Worm (Caenorhabditis elegans) whole organism, young adult: ENCODE data around the gene nlp-28.

Source experiments
- C17E4.6 ChIP-seq: fragments of 200-800 bp; sonication (Bioruptor generic); IDR thresholded peaks from 2 replicates; pipeline ENCODE4 v1.3.6; 2022; ENCODE audit warnings: missing genetic modification reagents, missing genetic modification characterization, missing compliant biosample characterization
- D2030.7 ChIP-seq: fragments of 200-800 bp; sonication (Bioruptor generic); IDR thresholded peaks from 2 replicates; pipeline ENCODE4 v1.3.6; 2022; ENCODE audit warnings: missing genetic modification reagents, missing genetic modification characterization, missing compliant biosample characterization
- F10E7.11 ChIP-seq: sonication (generic microtip); optimal IDR thresholded peaks from 2 replicates; lab custom pipeline; 2017; ENCODE audit warnings: mild to moderate bottlenecking, missing genetic modification characterization, moderate library complexity, missing compliant biosample characterization
- F22D6.2 ChIP-seq: sonication (generic microtip); optimal IDR thresholded peaks from 2 replicates; lab custom pipeline; 2016; ENCODE audit warnings: mild to moderate bottlenecking, missing genetic modification characterization, missing compliant biosample characterization
- F49E8.2 ChIP-seq: sonication (generic microtip); optimal IDR thresholded peaks from 3 replicates; lab custom pipeline; 2017; ENCODE audit warnings: missing genetic modification characterization, mild to moderate bottlenecking, missing compliant biosample characterization, antibody characterized with exemption, moderate library complexity; ENCODE audit not compliant: insufficient read depth
- F57A8.1 ChIP-seq: fragments of 200-800 bp; sonication (Bioruptor generic); optimal IDR thresholded peaks from 2 replicates; lab custom pipeline; 2018; ENCODE audit warnings: mild to moderate bottlenecking, missing genetic modification characterization, moderate library complexity, missing compliant biosample characterization
- Y79H2A.3 ChIP-seq: fragments of 200-800 bp; sonication (Bioruptor generic); conservative IDR thresholded peaks from 2 replicates; pipeline ENCODE4 v1.3.6; 2022; ENCODE audit warnings: missing genetic modification reagents, missing genetic modification characterization, missing compliant biosample characterization
- ZK185.1 ChIP-seq: sonication (generic microtip); optimal IDR thresholded peaks from 2 replicates; lab custom pipeline; 2016; ENCODE audit warnings: mild to moderate bottlenecking, missing genetic modification characterization, missing compliant biosample characterization; ENCODE audit not compliant: poor library complexity, severe bottlenecking
- atf-7 ChIP-seq: sonication (generic microtip); optimal IDR thresholded peaks from 2 replicates; lab custom pipeline; 2017; ENCODE audit warnings: mild to moderate bottlenecking, missing genetic modification characterization, missing compliant biosample characterization
- attf-5 ChIP-seq: fragments of 200-800 bp; sonication (Bioruptor generic); optimal IDR thresholded peaks from 2 replicates; lab custom pipeline; 2018; ENCODE audit warnings: mild to moderate bottlenecking, missing genetic modification characterization, missing compliant biosample characterization
- bed-1 ChIP-seq: fragments of 200-800 bp; sonication (Bioruptor generic); IDR thresholded peaks from 2 replicates; pipeline ENCODE4 v1.3.6; 2022; ENCODE audit warnings: missing genetic modification reagents, missing genetic modification characterization, missing compliant biosample characterization
- bed-2 ChIP-seq: fragments of 200-800 bp; sonication (Bioruptor generic); IDR thresholded peaks from 2 replicates; pipeline ENCODE4 v1.3.6; 2022; ENCODE audit warnings: missing genetic modification reagents, missing genetic modification characterization, missing compliant biosample characterization
- ccch-3 ChIP-seq: fragments of 200-800 bp; sonication (Bioruptor generic); optimal IDR thresholded peaks from 2 replicates; lab custom pipeline; 2018; ENCODE audit warnings: mild to moderate bottlenecking, missing genetic modification characterization, missing compliant biosample characterization
- cebp-1 ChIP-seq, 2 experiments: fragments of 200-800 bp in 1 of 2; sonication (Bioruptor generic) in 1 of 2; sonication (generic microtip) in 1 of 2; IDR thresholded peaks in 1 of 2; optimal IDR thresholded peaks in 1 of 2; 2 replicates each; pipeline versions ENCODE4 v1.3.6 to Lab custom; 2017 to 2022; ENCODE audit warnings: missing compliant biosample characterization in 2 of 2, missing genetic modification characterization in 2 of 2, mild to moderate bottlenecking in 1 of 2, missing genetic modification reagents in 1 of 2, moderate library complexity in 1 of 2
- ceh-100 ChIP-seq: fragments of 200-800 bp; sonication (Bioruptor generic); IDR thresholded peaks from 2 replicates; pipeline ENCODE4 v1.3.6; 2022; ENCODE audit warnings: missing genetic modification reagents, missing genetic modification characterization, missing compliant biosample characterization
- ceh-79 ChIP-seq: sonication (generic microtip); optimal IDR thresholded peaks from 2 replicates; lab custom pipeline; 2017; ENCODE audit warnings: mild to moderate bottlenecking, missing genetic modification characterization, missing compliant biosample characterization
- ceh-91 ChIP-seq: fragments of 200-800 bp; sonication (Bioruptor generic); IDR thresholded peaks from 2 replicates; pipeline ENCODE4 v1.3.6; 2022; ENCODE audit warnings: missing genetic modification reagents, missing genetic modification characterization, missing compliant biosample characterization
- dox-1 ChIP-seq: fragments of 200-800 bp; sonication (Bioruptor generic); IDR thresholded peaks from 2 replicates; pipeline ENCODE4 v1.3.6; 2022; ENCODE audit warnings: missing genetic modification reagents, missing genetic modification characterization, missing compliant biosample characterization
- dpff-1 ChIP-seq: sonication (generic microtip); optimal IDR thresholded peaks from 2 replicates; lab custom pipeline; 2017; ENCODE audit warnings: mild to moderate bottlenecking, missing genetic modification characterization, missing compliant biosample characterization
- efl-1 ChIP-seq: fragments of 150-350 bp; optimal IDR thresholded peaks from 2 replicates; lab custom pipeline; 2014; ENCODE audit warnings: missing biosample characterization, missing genetic modification reagents, missing genetic modification characterization
- egl-18 ChIP-seq: fragments of 200-800 bp; sonication (Bioruptor generic); IDR thresholded peaks from 2 replicates; pipeline ENCODE4 v1.3.6; 2022; ENCODE audit warnings: missing genetic modification reagents, missing genetic modification characterization, missing compliant biosample characterization
- ets-4 ChIP-seq: fragments of 200-800 bp; sonication (Bioruptor generic); optimal IDR thresholded peaks from 2 replicates; lab custom pipeline; 2018; ENCODE audit warnings: mild to moderate bottlenecking, missing genetic modification characterization, missing compliant biosample characterization
- hlh-26 ChIP-seq: fragments of 200-800 bp; sonication (Bioruptor generic); conservative IDR thresholded peaks from 2 replicates; pipeline ENCODE4 v1.3.6; 2022; ENCODE audit warnings: missing genetic modification reagents, missing genetic modification characterization, missing compliant biosample characterization
- hmg-20 ChIP-seq: fragments of 200-800 bp; sonication (Bioruptor generic); IDR thresholded peaks from 2 replicates; pipeline ENCODE4 v1.3.6; 2022; ENCODE audit warnings: missing genetic modification reagents, missing genetic modification characterization, missing compliant biosample characterization
- hrde-1 ChIP-seq: sonication (generic microtip); optimal IDR thresholded peaks from 2 replicates; lab custom pipeline; 2016; ENCODE audit warnings: missing genetic modification characterization, mild to moderate bottlenecking, missing compliant biosample characterization, moderate library complexity, missing genotype, missing genetic modification reagents, borderline replicate concordance
- let-607 ChIP-seq, 2 experiments: fragments of 200-800 bp in 1 of 2; sonication (Bioruptor generic) in 1 of 2; sonication (generic microtip) in 1 of 2; optimal IDR thresholded peaks; 2 replicates each; lab custom pipeline; 2016 to 2018; ENCODE audit warnings: mild to moderate bottlenecking in 2 of 2, missing compliant biosample characterization in 2 of 2, missing genetic modification characterization in 2 of 2, moderate library complexity in 2 of 2, missing genotype in 1 of 2
- lin-26 ChIP-seq: fragments of 200-800 bp; sonication (Bioruptor generic); IDR thresholded peaks from 2 replicates; pipeline ENCODE4 v1.3.6; 2022; ENCODE audit warnings: missing genetic modification reagents, missing genetic modification characterization, missing compliant biosample characterization
- lsy-27 ChIP-seq: sonication (generic microtip); optimal IDR thresholded peaks from 2 replicates; lab custom pipeline; 2017; ENCODE audit warnings: missing genetic modification characterization, mild to moderate bottlenecking, missing compliant biosample characterization, antibody characterized with exemption, missing genotype, borderline replicate concordance; ENCODE audit not compliant: insufficient read depth
- madf-8 ChIP-seq: fragments of 200-800 bp; sonication (Bioruptor generic); conservative IDR thresholded peaks from 2 replicates; pipeline ENCODE4 v1.3.6; 2022; ENCODE audit warnings: missing genetic modification reagents, missing genetic modification characterization, missing compliant biosample characterization
- mel-28 ChIP-seq: sonication (generic microtip); optimal IDR thresholded peaks from 2 replicates; lab custom pipeline; 2016; ENCODE audit warnings: borderline replicate concordance, mild to moderate bottlenecking, missing genetic modification characterization, missing compliant biosample characterization
- mes-4 ChIP-seq: sonication (generic microtip); optimal IDR thresholded peaks from 2 replicates; lab custom pipeline; 2016; ENCODE audit warnings: missing genotype, missing genetic modification characterization, missing compliant biosample characterization
- nhr-80 ChIP-seq: sonication (generic microtip); optimal IDR thresholded peaks from 2 replicates; lab custom pipeline; 2016; ENCODE audit warnings: missing genetic modification characterization, missing compliant biosample characterization
- nhr-90 ChIP-seq: sonication (generic microtip); optimal IDR thresholded peaks from 2 replicates; lab custom pipeline; 2016; ENCODE audit warnings: missing genotype, mild to moderate bottlenecking, missing genetic modification characterization, missing compliant biosample characterization
- pbrm-1 ChIP-seq: fragments of 200-800 bp; sonication (Bioruptor generic); IDR thresholded peaks from 2 replicates; pipeline ENCODE4 v1.3.6; 2022; ENCODE audit warnings: missing genetic modification reagents, missing genetic modification characterization, missing compliant biosample characterization
- pha-4 ChIP-seq: fragments of 150-350 bp; sonication (generic microtip); optimal IDR thresholded peaks from 2 replicates; lab custom pipeline; 2014; ENCODE audit warnings: missing biosample characterization, missing genetic modification reagents, missing genetic modification characterization
- rpc-1 ChIP-seq, 2 experiments: fragments of 150-350 bp in 1 of 2; sonication (generic microtip) in 1 of 2; optimal IDR thresholded peaks; 2 replicates each; lab custom pipeline; 2014 to 2018; ENCODE audit warnings: missing biosample characterization in 1 of 2, missing genetic modification characterization in 1 of 2, missing genetic modification reagents in 1 of 2, missing genotype in 1 of 2
- somi-1 ChIP-seq: fragments of 200-800 bp; sonication (Bioruptor generic); optimal IDR thresholded peaks from 2 replicates; lab custom pipeline; 2018; ENCODE audit warnings: mild to moderate bottlenecking, missing genetic modification characterization, missing compliant biosample characterization
- unc-62 ChIP-seq: fragments of 150-350 bp; optimal IDR thresholded peaks from 2 replicates; lab custom pipeline; 2014; ENCODE audit warnings: missing biosample characterization, missing genetic modification reagents, missing genetic modification characterization
- xnd-1 ChIP-seq: sonication (generic microtip); optimal IDR thresholded peaks from 2 replicates; lab custom pipeline; 2016; ENCODE audit warnings: missing genotype, missing genetic modification reagents, missing genetic modification characterization, missing compliant biosample characterization
- ztf-22 ChIP-seq: fragments of 200-800 bp; sonication (Bioruptor generic); optimal IDR thresholded peaks from 2 replicates; lab custom pipeline; 2018; ENCODE audit warnings: mild to moderate bottlenecking, missing genetic modification characterization, moderate library complexity, missing compliant biosample characterization

Gene nlp-28

ce11 chrV:4019188-4019587, 31.5 kb downstream of the nlp-28 start, which contains the start of gene K09D9.3:
Gene K09D9.3 (plus strand): TSS chrV:4019488.
- no peak for TF ChIP-seq hlh-26 (GFP tag; lab: Robert Waterston, UW)
- TF ChIP-seq, all 124 proteins: peak for 0

ce11 chrV:4021776-4022175, 34.1 kb downstream of the nlp-28 start, which contains the start of gene K09D9.14:
Gene K09D9.14 (minus strand): TSS chrV:4021876.
- TF ChIP-seq hmg-20 (GFP tag; lab: Robert Waterston, UW) = no peak
- no peak for TF ChIP-seq C17E4.6 (GFP tag; lab: Robert Waterston, UW)
- TF ChIP-seq F49E8.2 (tag; lab: Kevin White, UChicago) = no peak
- TF ChIP-seq rpc-1 (optimal IDR thresholded peaks at IDR 0.05; lab: Kevin White, UChicago) = no peak
- no peak for TF ChIP-seq rpc-1 (tag; optimal IDR thresholded peaks at IDR 0.05; lab: Kevin White, UChicago)
- TF ChIP-seq let-607 (tag; optimal IDR thresholded peaks at IDR 0.05; lab: Kevin White, UChicago) = no peak
- TF ChIP-seq ets-4 (GFP tag; lab: Kevin White, UChicago) = no peak

- TF ChIP-seq F22D6.2 = no peak
- TF ChIP-seq F10E7.11 (tag; lab: Kevin White, UChicago) = no peak
- no peak for TF ChIP-seq mes-4 (tag; lab: Kevin White, UChicago)
- no peak for TF ChIP-seq nhr-90 (tag; lab: Kevin White, UChicago)
- TF ChIP-seq hlh-26 (GFP tag; lab: Robert Waterston, UW) = no peak
- TF ChIP-seq pbrm-1 (GFP tag; lab: Robert Waterston, UW) = no peak
- TF ChIP-seq ceh-100 (GFP tag; lab: Robert Waterston, UW) = no peak
- no peak for TF ChIP-seq mel-28 (tag; lab: Kevin White, UChicago)
- no peak for TF ChIP-seq ceh-91 (GFP tag; lab: Robert Waterston, UW)
- TF ChIP-seq Y79H2A.3 = no peak
- no peak for TF ChIP-seq dpff-1 (tag; lab: Kevin White, UChicago)
- TF ChIP-seq egl-18 (GFP tag; lab: Robert Waterston, UW) = no peak
- TF ChIP-seq somi-1 (GFP tag; lab: Kevin White, UChicago) = no peak
- TF ChIP-seq bed-1 (GFP tag; lab: Robert Waterston, UW) = no peak
- no peak for TF ChIP-seq hrde-1
- no peak for TF ChIP-seq efl-1 (GFP tag; lab: Kevin White, UChicago)
- TF ChIP-seq atf-7 (tag; lab: Kevin White, UChicago) = no peak
- TF ChIP-seq ccch-3 (GFP tag; lab: Kevin White, UChicago) = no peak
- no peak for TF ChIP-seq nhr-80 (tag; lab: Kevin White, UChicago)
Observed at ce11 chrV:4022309-4022708, 34.6 kb downstream of the nlp-28 start, which contains the start of gene cyp-35A3. Gene cyp-35A3 (plus strand): TSS chrV:4022609.

- TF ChIP-seq unc-62 (GFP tag; lab: Kevin White, UChicago) = peak; percentile 97
- TF ChIP-seq bed-2 = no peak
- peak; percentile 63 for TF ChIP-seq pha-4 (tag; lab: Kevin White, UChicago)
- TF ChIP-seq dox-1 = peak; percentile 53; the same call in 1 of the 2 replicates
- TF ChIP-seq ztf-22 (GFP tag; lab: Kevin White, UChicago) = peak; percentile 57
- TF ChIP-seq D2030.7 (GFP tag; lab: Robert Waterston, UW) = no peak
- no peak for TF ChIP-seq F57A8.1 (GFP tag; lab: Kevin White, UChicago)
- peak; percentile 93 for TF ChIP-seq cebp-1 (GFP tag; IDR thresholded peaks at IDR 0.05; lab: Robert Waterston, UW)
- peak; percentile 95 for TF ChIP-seq cebp-1 (tag; optimal IDR thresholded peaks at IDR 0.05; lab: Kevin White, UChicago)
- no peak for TF ChIP-seq dpff-1 (tag; lab: Kevin White, UChicago)
- no peak for TF ChIP-seq lin-26
- TF ChIP-seq lsy-27 = no peak
- TF ChIP-seq ets-4 (GFP tag; lab: Kevin White, UChicago) = peak; percentile 2
- TF ChIP-seq ceh-79 (tag; lab: Kevin White, UChicago) = no peak
- TF ChIP-seq let-607 (tag; optimal IDR thresholded peaks at IDR 0.05; lab: Kevin White, UChicago) = peak in 1 of 2 experiments; percentile 29
- peak; percentile 31 for TF ChIP-seq ZK185.1 (tag; lab: Kevin White, UChicago)
- TF ChIP-seq nhr-80 (tag; lab: Kevin White, UChicago) = peak; percentile 93
- TF ChIP-seq attf-5 (GFP tag; lab: Kevin White, UChicago) = peak; percentile 19
- peak; percentile 79 for TF ChIP-seq atf-7 (tag; lab: Kevin White, UChicago)
- TF ChIP-seq xnd-1 (tag; lab: Kevin White, UChicago) = no peak
- no peak for TF ChIP-seq madf-8 (GFP tag; lab: Robert Waterston, UW)
Observed at ce11 chrV:4024777-4025176, 37.1 kb downstream of the nlp-28 start, which contains the start of gene K09D9.1. Gene K09D9.1 (plus strand): TSS chrV:4025047.
